Fruit fly (Drosophila melanogaster): Measurements from ENCODE around the gene Jon66Ci.

DNA sequence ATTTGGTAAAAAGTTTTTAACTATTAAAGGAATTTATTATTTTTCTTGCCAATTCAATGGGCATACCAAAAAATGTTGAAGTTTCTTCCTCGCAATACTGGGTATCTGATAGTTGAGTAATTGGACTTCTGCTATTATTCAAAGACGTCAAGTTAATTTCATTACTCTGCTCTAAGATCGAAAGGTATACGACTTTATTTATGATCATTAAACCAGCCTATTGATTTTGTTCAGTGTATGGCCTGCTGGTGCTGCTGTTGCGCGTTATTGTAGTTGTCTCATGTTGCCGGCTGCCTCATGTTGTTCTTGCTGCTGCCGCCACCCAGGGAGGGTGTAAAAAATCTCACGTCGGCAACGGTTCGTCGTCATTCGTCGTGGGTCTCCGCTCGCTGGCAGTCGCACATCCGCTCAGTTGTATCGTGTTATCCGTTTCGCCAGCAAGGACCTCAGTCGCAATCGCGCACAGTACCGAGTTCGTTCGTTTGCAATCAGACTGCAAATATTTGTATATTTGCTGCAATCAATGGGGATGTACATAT is 4.4 kb downstream of the Jon66Ci start, which contains the start of gene CG7120:
- TF ChIP-seq CG5204 (GFP tag; optimal IDR thresholded peaks at IDR 0.05), result no peak
- TF ChIP-seq CG12768 (GFP tag; optimal IDR thresholded peaks at IDR 0.05), result no peak
- TF ChIP-seq cic (GFP tag; optimal IDR thresholded peaks at IDR 0.05), result peak; percentile 2
- TF ChIP-seq CG7045 (GFP tag; optimal IDR thresholded peaks at IDR 0.05), result no peak
- no peak for TF ChIP-seq cnc (optimal IDR thresholded peaks at IDR 0.05)
- TF ChIP-seq CG7101 (tag; optimal IDR thresholded peaks at IDR 0.05), result no peak
- no peak for TF ChIP-seq toe (GFP tag; optimal IDR thresholded peaks at IDR 0.05)
- TF ChIP-seq CG1620 (GFP tag; optimal IDR thresholded peaks at IDR 0.05), result no peak
- TF ChIP-seq ovo (GFP tag; optimal IDR thresholded peaks at IDR 0.05), result no peak
- no peak for TF ChIP-seq pad (GFP tag; optimal IDR thresholded peaks at IDR 0.05)
- no peak for TF ChIP-seq CG33017 (tag; optimal IDR thresholded peaks at IDR 0.05)
- no peak for TF ChIP-seq kay (GFP tag; ENCODE audit: borderline replicate concordance)
- TF ChIP-seq Crg-1 (GFP tag; optimal IDR thresholded peaks at IDR 0.05), result no peak
